Worm (Caenorhabditis elegans) whole organism, L3 larva: ENCODE measurements around the gene Y116A8C.468.
"Not testable (repeated sequence)": the region's sequence is repeated elsewhere in the genome, so short reads cannot be mapped to it uniquely, and the experiment has no call there.

Experiments used
- R02D3.7 ChIP-seq: fragments of 150-350 bp; optimal IDR thresholded peaks from 2 replicates; lab custom pipeline; 2014; ENCODE audit warnings: missing biosample characterization, missing genetic modification characterization
- ZK546.5 ChIP-seq: sonication (generic microtip); optimal IDR thresholded peaks from 2 replicates; lab custom pipeline; 2017; ENCODE audit warnings: missing biosample characterization, missing genetic modification characterization
- ceh-16 ChIP-seq: sonication (generic microtip); optimal IDR thresholded peaks from 2 replicates; lab custom pipeline; 2017; ENCODE audit warnings: missing biosample characterization, missing genetic modification characterization
- ceh-82 ChIP-seq: fragments of 150-350 bp; optimal IDR thresholded peaks from 2 replicates; lab custom pipeline; 2014; ENCODE audit warnings: missing biosample characterization, missing genetic modification characterization
- daf-12 ChIP-seq: fragments of 150-350 bp; optimal IDR thresholded peaks from 2 replicates; lab custom pipeline; 2014; ENCODE audit warnings: missing biosample characterization, missing genetic modification reagents, missing genetic modification characterization
- egl-27 ChIP-seq: sonication (generic microtip); optimal IDR thresholded peaks from 4 replicates; lab custom pipeline; 2017; ENCODE audit warnings: missing biosample characterization, missing genetic modification reagents, missing genetic modification characterization
- egl-5 ChIP-seq: fragments of 150-350 bp; optimal IDR thresholded peaks from 2 replicates; lab custom pipeline; 2017; ENCODE audit warnings: missing biosample characterization, missing genetic modification reagents, missing genetic modification characterization, inconsistent platforms
- elt-1 ChIP-seq: fragments of 150-350 bp; optimal IDR thresholded peaks from 2 replicates; lab custom pipeline; 2014; ENCODE audit warnings: missing biosample characterization, missing genetic modification characterization
- elt-2 ChIP-seq: sonication (generic microtip); optimal IDR thresholded peaks from 2 replicates; lab custom pipeline; 2016; ENCODE audit warnings: missing genetic modification reagents, mild to moderate bottlenecking, missing genetic modification characterization, missing compliant biosample characterization
- eor-1 ChIP-seq, 2 experiments: fragments of 150-350 bp; optimal IDR thresholded peaks; 2 replicates each; lab custom pipeline; 2014 to 2018; ENCODE audit warnings: missing biosample characterization in 2 of 2, missing genetic modification characterization in 2 of 2
- fkh-2 ChIP-seq: fragments of 150-350 bp; optimal IDR thresholded peaks from 2 replicates; lab custom pipeline; 2014; ENCODE audit warnings: missing biosample characterization, missing genetic modification reagents, missing genetic modification characterization
- fos-1 ChIP-seq: fragments of 150-350 bp; optimal IDR thresholded peaks from 2 replicates; lab custom pipeline; 2014; ENCODE audit warnings: missing biosample characterization, missing genetic modification characterization
- hmg-11 ChIP-seq: sonication (generic microtip); optimal IDR thresholded peaks from 2 replicates; lab custom pipeline; 2016; ENCODE audit warnings: missing genetic modification characterization, missing compliant biosample characterization
- jun-1 ChIP-seq: fragments of 150-350 bp; optimal IDR thresholded peaks from 2 replicates; lab custom pipeline; 2014; ENCODE audit warnings: missing biosample characterization, missing genetic modification reagents, missing genetic modification characterization
- lin-15B ChIP-seq: fragments of 150-350 bp; optimal IDR thresholded peaks from 2 replicates; lab custom pipeline; 2014; ENCODE audit warnings: missing biosample characterization, missing genetic modification characterization
- lin-39 ChIP-seq: fragments of 150-350 bp; optimal IDR thresholded peaks from 2 replicates; lab custom pipeline; 2018; ENCODE audit warnings: missing biosample characterization, missing genetic modification reagents, missing genetic modification characterization
- lsy-12 ChIP-seq: sonication (generic microtip); optimal IDR thresholded peaks from 2 replicates; lab custom pipeline; 2016; ENCODE audit warnings: mild to moderate bottlenecking, missing genetic modification characterization, missing compliant biosample characterization
- mdl-1 ChIP-seq: fragments of 150-350 bp; optimal IDR thresholded peaks from 2 replicates; lab custom pipeline; 2014; ENCODE audit warnings: missing biosample characterization, missing genetic modification characterization
- mml-1 ChIP-seq: fragments of 150-350 bp; sonication (generic microtip); optimal IDR thresholded peaks from 3 replicates; lab custom pipeline; 2014; ENCODE audit warnings: missing biosample characterization, missing genetic modification characterization
- nfya-1 ChIP-seq: sonication (generic microtip); optimal IDR thresholded peaks from 2 replicates; lab custom pipeline; 2017; ENCODE audit warnings: missing genetic modification characterization, mild to moderate bottlenecking, missing compliant biosample characterization, antibody characterized with exemption, moderate library complexity; ENCODE audit not compliant: insufficient read depth
- nhr-11 ChIP-seq: fragments of 150-350 bp; optimal IDR thresholded peaks from 2 replicates; lab custom pipeline; 2014; ENCODE audit warnings: missing biosample characterization, missing genetic modification characterization
- nhr-12 ChIP-seq: fragments of 150-350 bp; optimal IDR thresholded peaks from 2 replicates; lab custom pipeline; 2014; ENCODE audit warnings: missing biosample characterization, missing genetic modification characterization
- nhr-23 ChIP-seq: fragments of 150-350 bp; optimal IDR thresholded peaks from 2 replicates; lab custom pipeline; 2014; ENCODE audit warnings: missing biosample characterization, missing genetic modification reagents, missing genetic modification characterization
- nhr-237 ChIP-seq: fragments of 150-350 bp; optimal IDR thresholded peaks from 2 replicates; lab custom pipeline; 2014; ENCODE audit warnings: missing biosample characterization, missing genetic modification characterization
- nhr-25 ChIP-seq: sonication (generic microtip); optimal IDR thresholded peaks from 2 replicates; lab custom pipeline; 2017; ENCODE audit warnings: missing biosample characterization, missing genetic modification characterization
- nhr-28 ChIP-seq: fragments of 150-350 bp; optimal IDR thresholded peaks from 2 replicates; lab custom pipeline; 2014; ENCODE audit warnings: missing biosample characterization, missing genetic modification characterization
- nhr-67 ChIP-seq: fragments of 150-350 bp; optimal IDR thresholded peaks from 2 replicates; lab custom pipeline; 2014; ENCODE audit warnings: missing biosample characterization, missing genetic modification characterization
- nhr-76 ChIP-seq: fragments of 150-350 bp; sonication (generic microtip); optimal IDR thresholded peaks from 5 replicates; lab custom pipeline; 2014; ENCODE audit warnings: missing biosample characterization, missing genetic modification characterization
- nhr-77 ChIP-seq: fragments of 150-350 bp; optimal IDR thresholded peaks from 2 replicates; lab custom pipeline; 2014; ENCODE audit warnings: missing biosample characterization, missing genetic modification characterization
- pha-4 ChIP-seq: fragments of 150-350 bp; optimal IDR thresholded peaks from 2 replicates; lab custom pipeline; 2014; ENCODE audit warnings: missing biosample characterization, missing genetic modification reagents, missing genetic modification characterization
- pqm-1 ChIP-seq: fragments of 150-350 bp; optimal IDR thresholded peaks from 2 replicates; lab custom pipeline; 2017; ENCODE audit warnings: missing biosample characterization, missing genetic modification characterization, inconsistent platforms
- sea-2 ChIP-seq: fragments of 150-350 bp; sonication (generic microtip); optimal IDR thresholded peaks from 4 replicates; lab custom pipeline; 2014; ENCODE audit warnings: missing biosample characterization, missing genetic modification reagents, missing genetic modification characterization
- skn-1 ChIP-seq: fragments of 150-350 bp; optimal IDR thresholded peaks from 2 replicates; lab custom pipeline; 2014; ENCODE audit warnings: missing biosample characterization, missing genetic modification characterization
- snpc-4 ChIP-seq: fragments of 150-350 bp; optimal IDR thresholded peaks from 2 replicates; lab custom pipeline; 2014; ENCODE audit warnings: missing biosample characterization, missing genetic modification characterization
- tbx-2 ChIP-seq: sonication (generic microtip); optimal IDR thresholded peaks from 2 replicates; lab custom pipeline; 2016; ENCODE audit warnings: mild to moderate bottlenecking, missing genetic modification characterization, missing compliant biosample characterization
- unc-62 ChIP-seq: fragments of 150-350 bp; sonication (generic microtip); optimal IDR thresholded peaks from 4 replicates; lab custom pipeline; 2014; ENCODE audit warnings: missing biosample characterization, missing genetic modification reagents, missing genetic modification characterization
- ztf-11 ChIP-seq: fragments of 150-350 bp; optimal IDR thresholded peaks from 2 replicates; lab custom pipeline; 2014; ENCODE audit warnings: missing biosample characterization, missing genetic modification characterization

Y116A8C.468 gene

ce11 chrIV:16917831-16918429 is at the start of gene Y116A8C.468, which contains the start of gene Y116A8C.469:
Gene Y116A8C.468 (plus strand): TSS chrIV:16918379.
Gene Y116A8C.469 (minus strand): TSS chrIV:16917931.
- TF ChIP-seq jun-1 (tag; lab: Kevin White, UChicago): no peak
- no peak for TF ChIP-seq nhr-12
- no peak for TF ChIP-seq lsy-12
- TF ChIP-seq fkh-2 (tag; lab: Kevin White, UChicago): no peak
- no peak for TF ChIP-seq nhr-11 (tag; lab: Kevin White, UChicago)
- TF ChIP-seq nhr-67 (tag; lab: Kevin White, UChicago): no peak
- TF ChIP-seq egl-5 (tag; lab: Kevin White, UChicago): no peak
- TF ChIP-seq nfya-1: no peak
- no peak for TF ChIP-seq nhr-77
- TF ChIP-seq lin-15B (tag; lab: Kevin White, UChicago): no peak
- no peak for TF ChIP-seq pha-4 (tag; lab: Kevin White, UChicago)
- TF ChIP-seq elt-2 (tag; lab: Kevin White, UChicago): no peak
- no peak for TF ChIP-seq nhr-237 (tag; lab: Kevin White, UChicago)
- TF ChIP-seq skn-1 (tag; lab: Kevin White, UChicago): no peak
- TF ChIP-seq ceh-82 (tag; lab: Kevin White, UChicago): no peak
- TF ChIP-seq pqm-1 (tag; lab: Kevin White, UChicago): no peak
- no peak for TF ChIP-seq nhr-28
- TF ChIP-seq lin-39 (tag; lab: Kevin White, UChicago): no peak
- TF ChIP-seq ZK546.5 (tag; lab: Kevin White, UChicago): no peak
- no peak for TF ChIP-seq sea-2 (GFP tag; lab: Kevin White, UChicago)

ce11 chrIV:16868900-16869299 is 49.3 kb upstream of the Y116A8C.468 start, which contains the start of gene T06A10.106:
Gene T06A10.106 (minus strand): TSS chrIV:16869000.
- TF ChIP-seq unc-62 (GFP tag; lab: Kevin White, UChicago) (no peak), elt-1 (tag; lab: Kevin White, UChicago) (no peak), nhr-23 (no peak), fkh-2 (tag; lab: Kevin White, UChicago) (no peak), lsy-12 (no peak), R02D3.7 (tag; lab: Kevin White, UChicago) (no peak), lin-39 (tag; lab: Kevin White, UChicago) (no peak), ztf-11 (tag; lab: Kevin White, UChicago) (no peak), fos-1 (tag; lab: Kevin White, UChicago) (no peak), ceh-16 (tag; lab: Kevin White, UChicago) (no peak), nhr-67 (tag; lab: Kevin White, UChicago) (no peak), eor-1 (tag; optimal IDR thresholded peaks at IDR 0.05; lab: Kevin White, UChicago) (no peak), tbx-2 (tag; lab: Kevin White, UChicago) (no peak), daf-12 (tag; lab: Kevin White, UChicago) (no peak), skn-1 (tag; lab: Kevin White, UChicago) (no peak), nhr-11 (tag; lab: Kevin White, UChicago) (no peak), nhr-28 (no peak)
- TF ChIP-seq, all 47 proteins: peak for 0

ce11 chrIV:16888580-16888979 is 29.6 kb upstream of the Y116A8C.468 start:
- TF ChIP-seq lin-39 (tag; lab: Kevin White, UChicago): no peak
- TF ChIP-seq nhr-28: no peak
- no peak for TF ChIP-seq mdl-1 (tag; lab: Kevin White, UChicago)
- no peak for TF ChIP-seq nhr-25 (tag; lab: Kevin White, UChicago)
- no peak for TF ChIP-seq R02D3.7 (tag; lab: Kevin White, UChicago)
- no peak for TF ChIP-seq mml-1 (tag; lab: Kevin White, UChicago)
- no peak for TF ChIP-seq egl-27 (tag; lab: Kevin White, UChicago)
- no peak for TF ChIP-seq eor-1 (tag; optimal IDR thresholded peaks at IDR 0.05; lab: Kevin White, UChicago)
- no peak for TF ChIP-seq pha-4 (tag; lab: Kevin White, UChicago)
- no peak for TF ChIP-seq nhr-237 (tag; lab: Kevin White, UChicago)

- not testable (repeated sequence) for TF ChIP-seq hmg-11, nhr-76, snpc-4 (tag; lab: Kevin White, UChicago)
These were observed 22.9 kb upstream of the Y116A8C.468 start, which contains the start of gene T06A10.2 for ce11 chrIV:16895288-16895687. Gene T06A10.2 (plus strand): TSS chrIV:16895588.
